In the genomic region with DNA sequence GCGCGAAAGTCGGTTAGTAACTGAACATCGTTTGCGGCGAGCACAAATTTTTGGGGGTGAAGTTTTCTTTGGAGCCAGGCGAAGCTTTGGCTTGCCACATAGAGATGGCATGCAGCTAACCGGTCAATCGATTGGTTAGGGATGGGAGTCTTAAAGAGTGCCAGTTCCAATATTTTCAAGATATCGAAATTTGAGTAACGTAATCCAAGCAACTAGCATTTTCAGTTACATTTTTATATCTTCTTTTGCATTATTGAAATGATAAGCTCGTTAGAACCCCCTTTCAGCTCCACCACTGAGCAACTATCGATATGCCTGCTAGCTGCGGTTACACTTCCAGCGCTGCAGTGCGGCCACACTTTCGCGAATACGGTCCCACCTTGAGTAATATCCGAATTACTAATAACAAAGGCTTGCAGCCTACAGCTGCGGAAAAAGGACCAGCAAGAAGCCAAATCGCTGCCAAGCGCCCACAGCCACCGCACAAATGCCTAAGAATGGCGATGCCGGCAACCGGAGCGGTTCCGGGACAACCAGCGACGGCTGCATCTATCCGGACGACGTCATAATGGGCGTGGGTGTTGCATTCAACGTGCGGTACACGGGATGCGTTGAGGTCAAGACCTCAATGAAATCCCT, we compare ENCODE assay signal across 1 fruit fly cellular context.
TF ChIP-seq lines count a peak whose summit lies in the region.

Gene Atat, minus strand, starts transcription at position 103 of the 639 bp plus-strand sequence.
Gene Shc, plus strand, starts transcription at position 355 of the 639 bp plus-strand sequence.

TF ChIP-seq in whole organism, embryonic, 481 proteins besides CTCF, POLR2A, EP300 and RAD21 (continued from another document and continues in another):
- TF ChIP-seq CG10209 (GFP tag; optimal IDR thresholded peaks at IDR 0.05; lab: Kevin White, UChicago) = peak; percentile 99
- peak; percentile 77 for TF ChIP-seq CG9437 (GFP tag; optimal IDR thresholded peaks at IDR 0.05; lab: Kevin White, UChicago)
- TF ChIP-seq salm (tag; optimal IDR thresholded peaks at IDR 0.05; lab: Kevin White, UChicago) = peak; percentile 93
- TF ChIP-seq ara (GFP tag; IDR thresholded peaks at IDR 0.05; lab: Robert Waterston, UW) = peak; percentile 99
- peak; percentile 98 for TF ChIP-seq gce (GFP tag; IDR thresholded peaks at IDR 0.05; lab: Robert Waterston, UW)
- peak; percentile 91 for TF ChIP-seq CG14860 (GFP tag; IDR thresholded peaks at IDR 0.05; lab: Robert Waterston, UW; ENCODE audit: partially characterized antibody)
- TF ChIP-seq CG2202 (tag; optimal IDR thresholded peaks at IDR 0.05; lab: Kevin White, UChicago) = peak; percentile 96
- peak; percentile 83 for TF ChIP-seq CG5180 (GFP tag; optimal IDR thresholded peaks at IDR 0.05; lab: Kevin White, UChicago)
- peak; percentile 83 for TF ChIP-seq hbn (GFP tag; IDR thresholded peaks at IDR 0.05; lab: Robert Waterston, UW; ENCODE audit: partially characterized antibody)
- peak; percentile 95 for TF ChIP-seq BtbVII (GFP tag; optimal IDR thresholded peaks at IDR 0.05; lab: Kevin White, UChicago)
- peak; percentile 100 for TF ChIP-seq CG12942 (GFP tag; optimal IDR thresholded peaks at IDR 0.05; lab: Kevin White, UChicago)
- peak; percentile 96 for TF ChIP-seq bowl (GFP tag; IDR thresholded peaks at IDR 0.05; lab: Robert Waterston, UW)
- TF ChIP-seq CoRest (tag; optimal IDR thresholded peaks at IDR 0.05; lab: Kevin White, UChicago) = peak; percentile 99
- TF ChIP-seq ro (GFP tag; IDR thresholded peaks at IDR 0.05; lab: Robert Waterston, UW) = peak; percentile 98
- peak; percentile 97 for TF ChIP-seq D19B (GFP tag; optimal IDR thresholded peaks at IDR 0.05; lab: Kevin White, UChicago)
- TF ChIP-seq CG10654 (GFP tag; optimal IDR thresholded peaks at IDR 0.05; lab: Kevin White, UChicago) = peak; percentile 99
- TF ChIP-seq nau (GFP tag; optimal IDR thresholded peaks at IDR 0.05; lab: Kevin White, UChicago) = peak; percentile 95
- peak; percentile 99 for TF ChIP-seq p53 (GFP tag; optimal IDR thresholded peaks at IDR 0.05; lab: Kevin White, UChicago)
- TF ChIP-seq CG3995 (GFP tag; optimal IDR thresholded peaks at IDR 0.05; lab: Kevin White, UChicago) = peak; percentile 88
- TF ChIP-seq CG10267 (tag; optimal IDR thresholded peaks at IDR 0.05; lab: Kevin White, UChicago) = peak; percentile 92
- peak; percentile 99 for TF ChIP-seq CG10959 (GFP tag; IDR thresholded peaks at IDR 0.05; lab: Robert Waterston, UW)
- TF ChIP-seq otp (GFP tag; IDR thresholded peaks at IDR 0.05; lab: Robert Waterston, UW) = peak; percentile 99
- TF ChIP-seq CG18619 (GFP tag; optimal IDR thresholded peaks at IDR 0.05; lab: Kevin White, UChicago) = peak; percentile 99
- peak; percentile 99 for TF ChIP-seq vvl (GFP tag; IDR thresholded peaks at IDR 0.05; lab: Robert Waterston, UW)
- peak; percentile 99 for TF ChIP-seq H2.0 (GFP tag; IDR thresholded peaks at IDR 0.05; lab: Robert Waterston, UW)
- peak; percentile 99 for TF ChIP-seq NC2β (GFP tag; optimal IDR thresholded peaks at IDR 0.05; lab: Kevin White, UChicago)
- peak; percentile 99 for TF ChIP-seq tup (GFP tag; optimal IDR thresholded peaks at IDR 0.05; lab: Kevin White, UChicago)
- peak; percentile 100 for TF ChIP-seq CG4282 (GFP tag; optimal IDR thresholded peaks at IDR 0.05; lab: Kevin White, UChicago)
- peak; percentile 87 for TF ChIP-seq CG10321 (GFP tag; IDR thresholded peaks at IDR 0.05; lab: Robert Waterston, UW)
- TF ChIP-seq CG2120 (GFP tag; optimal IDR thresholded peaks at IDR 0.05; lab: Kevin White, UChicago) = peak; percentile 100
- peak; percentile 100 for TF ChIP-seq pum (GFP tag; optimal IDR thresholded peaks at IDR 0.05; lab: Kevin White, UChicago)
- peak; percentile 100 for TF ChIP-seq Hsf (GFP tag; optimal IDR thresholded peaks at IDR 0.05; lab: Kevin White, UChicago)
- TF ChIP-seq D19A (tag; optimal IDR thresholded peaks at IDR 0.05; lab: Kevin White, UChicago) = peak; percentile 89
- peak; percentile 100 for TF ChIP-seq Hr3 (GFP tag; optimal IDR thresholded peaks at IDR 0.05; lab: Kevin White, UChicago)
- TF ChIP-seq sim (GFP tag; IDR thresholded peaks at IDR 0.05; lab: Robert Waterston, UW) = peak; percentile 95
- TF ChIP-seq trh (GFP tag; optimal IDR thresholded peaks at IDR 0.05; lab: Kevin White, UChicago) = peak; percentile 99
- peak; percentile 92 for TF ChIP-seq Vsx1 (GFP tag; optimal IDR thresholded peaks at IDR 0.05; lab: Kevin White, UChicago)
- TF ChIP-seq ap (GFP tag; IDR thresholded peaks at IDR 0.05; lab: Robert Waterston, UW) = peak; percentile 99
- TF ChIP-seq CG12744 (GFP tag; optimal IDR thresholded peaks at IDR 0.05; lab: Kevin White, UChicago) = peak; percentile 99
- TF ChIP-seq mam (GFP tag; optimal IDR thresholded peaks at IDR 0.05; lab: Kevin White, UChicago) = peak; percentile 100
- peak; percentile 85 for TF ChIP-seq CG6791 (GFP tag; IDR thresholded peaks at IDR 0.05; lab: Robert Waterston, UW; ENCODE audit: partially characterized antibody)
- TF ChIP-seq Hr39 (optimal IDR thresholded peaks at IDR 0.05; lab: Kevin White, UChicago) = no peak
- TF ChIP-seq nmo (GFP tag; optimal IDR thresholded peaks at IDR 0.05; lab: Kevin White, UChicago) = peak; percentile 99
- peak; percentile 99 for TF ChIP-seq Ada2b (GFP tag; IDR thresholded peaks at IDR 0.05; lab: Robert Waterston, UW)
- TF ChIP-seq Eip74EF (GFP tag; optimal IDR thresholded peaks at IDR 0.05; lab: Kevin White, UChicago) = peak in 1 of 2 experiments; percentile 89
- TF ChIP-seq lbe (GFP tag; optimal IDR thresholded peaks at IDR 0.05; lab: Kevin White, UChicago) = peak; percentile 97
- peak; percentile 99 for TF ChIP-seq CG5245 (GFP tag; optimal IDR thresholded peaks at IDR 0.05; lab: Kevin White, UChicago)
- TF ChIP-seq CG9797 (GFP tag; optimal IDR thresholded peaks at IDR 0.05; lab: Kevin White, UChicago) = peak; percentile 100
- TF ChIP-seq Optix (GFP tag; IDR thresholded peaks at IDR 0.05; lab: Robert Waterston, UW) = peak; percentile 99
- peak; percentile 99 for TF ChIP-seq NfI (GFP tag; optimal IDR thresholded peaks at IDR 0.05; lab: Kevin White, UChicago)
- TF ChIP-seq CG31365 (tag; optimal IDR thresholded peaks at IDR 0.05; lab: Kevin White, UChicago) = peak; percentile 87
- peak; percentile 98 for TF ChIP-seq CG17361 (GFP tag; IDR thresholded peaks at IDR 0.05; lab: Robert Waterston, UW)
- peak; percentile 99 to 100 for TF ChIP-seq Pdp1 (GFP tag; optimal IDR thresholded peaks at IDR 0.05; lab: Kevin White, UChicago)
- peak; percentile 100 for TF ChIP-seq tx (GFP tag; optimal IDR thresholded peaks at IDR 0.05; lab: Kevin White, UChicago)
- peak; percentile 99 for TF ChIP-seq BEAF-32 (GFP tag; optimal IDR thresholded peaks at IDR 0.05; lab: Kevin White, UChicago)
- TF ChIP-seq bigmax (GFP tag; optimal IDR thresholded peaks at IDR 0.05; lab: Kevin White, UChicago) = peak; percentile 72
- TF ChIP-seq CG14710 (tag; optimal IDR thresholded peaks at IDR 0.05; lab: Kevin White, UChicago) = peak; percentile 97
- peak; percentile 98 for TF ChIP-seq CG12104 (GFP tag; optimal IDR thresholded peaks at IDR 0.05; lab: Kevin White, UChicago)
- peak; percentile 100 for TF ChIP-seq chn (GFP tag; optimal IDR thresholded peaks at IDR 0.05; lab: Kevin White, UChicago)
- peak; percentile 91 for TF ChIP-seq Jarid2 (GFP tag; optimal IDR thresholded peaks at IDR 0.05; lab: Kevin White, UChicago)
- TF ChIP-seq CG16813 (GFP tag; IDR thresholded peaks at IDR 0.05; lab: Robert Waterston, UW; ENCODE audit: partially characterized antibody) = peak; percentile 96
- TF ChIP-seq her (GFP tag; optimal IDR thresholded peaks at IDR 0.05; lab: Kevin White, UChicago) = peak; percentile 97
- peak; percentile 12 for TF ChIP-seq CG15479 (GFP tag; optimal IDR thresholded peaks at IDR 0.05; lab: Kevin White, UChicago)
- TF ChIP-seq CG17912 (GFP tag; optimal IDR thresholded peaks at IDR 0.05; lab: Kevin White, UChicago) = peak; percentile 93
- TF ChIP-seq sens (GFP tag; lab: Kevin White, UChicago) = peak; percentile 100
- peak; percentile 99 for TF ChIP-seq CG13775 (GFP tag; optimal IDR thresholded peaks at IDR 0.05; lab: Kevin White, UChicago)
- peak; percentile 95 for TF ChIP-seq psq (GFP tag; optimal IDR thresholded peaks at IDR 0.05; lab: Kevin White, UChicago)
- peak; percentile 99 for TF ChIP-seq disco-r (GFP tag; optimal IDR thresholded peaks at IDR 0.05; lab: Kevin White, UChicago)
- peak; percentile 97 for TF ChIP-seq CG12071 (GFP tag; optimal IDR thresholded peaks at IDR 0.05; lab: Kevin White, UChicago)
- peak; percentile 97 for TF ChIP-seq CG13296 (GFP tag; optimal IDR thresholded peaks at IDR 0.05; lab: Kevin White, UChicago)
- TF ChIP-seq CG13123 (GFP tag; optimal IDR thresholded peaks at IDR 0.05; lab: Kevin White, UChicago) = peak; percentile 99
- TF ChIP-seq CG12236 (GFP tag; optimal IDR thresholded peaks at IDR 0.05; lab: Kevin White, UChicago) = peak; percentile 98
- peak; percentile 99 for TF ChIP-seq CG17328 (GFP tag; IDR thresholded peaks at IDR 0.05; lab: Robert Waterston, UW)
- peak; percentile 99 for TF ChIP-seq fd3F (GFP tag; optimal IDR thresholded peaks at IDR 0.05; lab: Kevin White, UChicago)
- TF ChIP-seq kah (GFP tag; optimal IDR thresholded peaks at IDR 0.05; lab: Kevin White, UChicago) = peak; percentile 89
- TF ChIP-seq CG32772 (GFP tag; IDR thresholded peaks at IDR 0.05; lab: Robert Waterston, UW) = peak; percentile 100
- TF ChIP-seq CG7928 (GFP tag; optimal IDR thresholded peaks at IDR 0.05; lab: Kevin White, UChicago) = peak; percentile 85
- peak; percentile 95 for TF ChIP-seq CG11696 (GFP tag; IDR thresholded peaks at IDR 0.05; lab: Robert Waterston, UW)
- no peak for TF ChIP-seq D (optimal IDR thresholded peaks at IDR 0.05; lab: Kevin White, UChicago)
- peak; percentile 97 for TF ChIP-seq D (GFP tag; optimal IDR thresholded peaks at IDR 0.05; lab: Kevin White, UChicago)
- TF ChIP-seq dimm (GFP tag; IDR thresholded peaks at IDR 0.05; lab: Robert Waterston, UW) = peak; percentile 98
- TF ChIP-seq CG15696 (tag; optimal IDR thresholded peaks at IDR 0.05; lab: Kevin White, UChicago) = peak; percentile 99
- TF ChIP-seq Six4 (GFP tag; optimal IDR thresholded peaks at IDR 0.05; lab: Kevin White, UChicago) = peak; percentile 99
- peak; percentile 87 for TF ChIP-seq HLH4C (GFP tag; IDR thresholded peaks at IDR 0.05; lab: Robert Waterston, UW; ENCODE audit: partially characterized antibody)
- peak; percentile 94 for TF ChIP-seq CG8388 (GFP tag; optimal IDR thresholded peaks at IDR 0.05; lab: Kevin White, UChicago)
- TF ChIP-seq Dfd (GFP tag; optimal IDR thresholded peaks at IDR 0.05; lab: Kevin White, UChicago) = peak in 1 of 2 experiments; percentile 87
- TF ChIP-seq pita (GFP tag; optimal IDR thresholded peaks at IDR 0.05; lab: Kevin White, UChicago) = no peak
- TF ChIP-seq CG5953 (GFP tag; IDR thresholded peaks at IDR 0.05; lab: Robert Waterston, UW) = peak; percentile 98
- TF ChIP-seq run (tag; optimal IDR thresholded peaks at IDR 0.05; lab: Kevin White, UChicago) = peak; percentile 94
- peak; percentile 99 for TF ChIP-seq C15 (GFP tag; IDR thresholded peaks at IDR 0.05; lab: Robert Waterston, UW)
- peak; percentile 96 for TF ChIP-seq dati (GFP tag; IDR thresholded peaks at IDR 0.05; lab: Robert Waterston, UW)
- peak; percentile 98 for TF ChIP-seq Awh (GFP tag; IDR thresholded peaks at IDR 0.05; lab: Robert Waterston, UW)
- TF ChIP-seq CG42726 (GFP tag; IDR thresholded peaks at IDR 0.05; lab: Robert Waterston, UW; ENCODE audit: partially characterized antibody) = 0 out of 2 replicates have a peak, but pooled peaks have one; percentile 65
- peak; percentile 99 for TF ChIP-seq cas (GFP tag; IDR thresholded peaks at IDR 0.05; lab: Robert Waterston, UW)
- TF ChIP-seq CG15514 (GFP tag; optimal IDR thresholded peaks at IDR 0.05; lab: Kevin White, UChicago) = peak; percentile 96
- peak; percentile 99 for TF ChIP-seq Meics (GFP tag; optimal IDR thresholded peaks at IDR 0.05; lab: Kevin White, UChicago)
- TF ChIP-seq toy (GFP tag; IDR thresholded peaks at IDR 0.05; lab: Robert Waterston, UW) = peak; percentile 99
- TF ChIP-seq inv (GFP tag; IDR thresholded peaks at IDR 0.05; lab: Robert Waterston, UW; ENCODE audit: partially characterized antibody) = peak; percentile 93
- peak; percentile 96 for TF ChIP-seq Elba2 (GFP tag; optimal IDR thresholded peaks at IDR 0.05; lab: Kevin White, UChicago)
- TF ChIP-seq eyg (GFP tag; optimal IDR thresholded peaks at IDR 0.05; lab: Kevin White, UChicago) = peak; percentile 99
- peak; percentile 99 for TF ChIP-seq jing (GFP tag; optimal IDR thresholded peaks at IDR 0.05; lab: Kevin White, UChicago)
- TF ChIP-seq dmrt11E (tag; optimal IDR thresholded peaks at IDR 0.05; lab: Kevin White, UChicago) = peak; percentile 98
- peak; percentile 87 for TF ChIP-seq CG4360 (GFP tag; IDR thresholded peaks at IDR 0.05; lab: Robert Waterston, UW)
- TF ChIP-seq usp (GFP tag; optimal IDR thresholded peaks at IDR 0.05; lab: Kevin White, UChicago) = no peak
- peak; percentile 95 for TF ChIP-seq CG17385 (GFP tag; optimal IDR thresholded peaks at IDR 0.05; lab: Kevin White, UChicago)
- peak; percentile 100 for TF ChIP-seq Ptx1 (GFP tag; IDR thresholded peaks at IDR 0.05; lab: Robert Waterston, UW)
- peak; percentile 98 for TF ChIP-seq NC2α (GFP tag; optimal IDR thresholded peaks at IDR 0.05; lab: Kevin White, UChicago)
- TF ChIP-seq Poxn (GFP tag; IDR thresholded peaks at IDR 0.05; lab: Robert Waterston, UW) = peak; percentile 99
- peak; percentile 91 for TF ChIP-seq CG14965 (GFP tag; optimal IDR thresholded peaks at IDR 0.05; lab: Kevin White, UChicago; ENCODE audit: borderline replicate concordance)
- peak; percentile 99 for TF ChIP-seq ci (GFP tag; IDR thresholded peaks at IDR 0.05; lab: Robert Waterston, UW)
- peak; percentile 37 for TF ChIP-seq zf30C (GFP tag; optimal IDR thresholded peaks at IDR 0.05; lab: Kevin White, UChicago)
- TF ChIP-seq CG32532 (GFP tag; IDR thresholded peaks at IDR 0.05; lab: Robert Waterston, UW) = peak; percentile 100
- no peak for TF ChIP-seq sc (optimal IDR thresholded peaks at IDR 0.05; lab: Kevin White, UChicago)
- peak; percentile 96 for TF ChIP-seq sc (GFP tag; optimal IDR thresholded peaks at IDR 0.05; lab: Kevin White, UChicago)
- peak; percentile 80; the same call in 1 of the 2 replicates for TF ChIP-seq tna (GFP tag; IDR thresholded peaks at IDR 0.05; lab: Robert Waterston, UW; ENCODE audit: partially characterized antibody)
- TF ChIP-seq CG3407 (GFP tag; optimal IDR thresholded peaks at IDR 0.05; lab: Kevin White, UChicago) = peak; percentile 92
- TF ChIP-seq CG18764 (GFP tag; optimal IDR thresholded peaks at IDR 0.05; lab: Kevin White, UChicago) = peak; percentile 99
- peak; percentile 96 for TF ChIP-seq CG6683 (GFP tag; optimal IDR thresholded peaks at IDR 0.05; lab: Kevin White, UChicago)
- TF ChIP-seq CG16863 (GFP tag; optimal IDR thresholded peaks at IDR 0.05; lab: Kevin White, UChicago) = peak; percentile 99
- TF ChIP-seq CG1233 (GFP tag; optimal IDR thresholded peaks at IDR 0.05; lab: Kevin White, UChicago) = peak; percentile 98
- peak; percentile 100 for TF ChIP-seq dpn (GFP tag; optimal IDR thresholded peaks at IDR 0.05; lab: Kevin White, UChicago)
